Fruit fly (Drosophila melanogaster) ovary, adult (tissue): ENCODE results near the gene sturkopf.
A peak's percentile ranks its signal among the peaks of the same experiment; 100 is the strongest.

ENCODE experiments used
- CG17801 ChIP-seq: fragments of 200-800 bp; optimal IDR thresholded peaks from 2 replicates; lab custom pipeline; 2019; ENCODE audit warnings: missing biosample characterization, mild to moderate bottlenecking, missing genetic modification characterization, moderate library complexity; ENCODE audit not compliant: partially characterized antibody

sturkopf gene

dm6 chr3L:1313039-1313766, at the start of gene sturkopf, which contains the start of gene Herc4:
TSS of gene sturkopf (minus strand) at chr3L:1313377.
TSS of gene Herc4 (plus strand) at chr3L:1313696.
- TF ChIP-seq CG17801 (GFP tag; lab: Kevin White, UChicago): peak; percentile 9

dm6 chr3L:1358338-1358737, 45.2 kb upstream of the sturkopf start:
- TF ChIP-seq CG17801 (GFP tag; lab: Kevin White, UChicago): no peak

- no peak for TF ChIP-seq CG17801 (GFP tag; lab: Kevin White, UChicago)
Measured at dm6 chr3L:1354214-1354613, 41.0 kb upstream of the sturkopf start.

- TF ChIP-seq CG17801 (GFP tag; lab: Kevin White, UChicago): peak; percentile 50
Measured at dm6 chr3L:1352065-1352464, 38.9 kb upstream of the sturkopf start.

dm6 chr3L:1350924-1351215, 37.7 kb upstream of the sturkopf start, which contains the start of gene CG9166:
TSS of gene CG9166 (plus strand) at chr3L:1351116.
- TF ChIP-seq CG17801 (GFP tag; lab: Kevin White, UChicago): no peak

dm6 chr3L:1349942-1350923, 37.1 kb upstream of the sturkopf start:
- peak; percentile 3 for TF ChIP-seq CG17801 (GFP tag; lab: Kevin White, UChicago)

dm6 chr3L:1349397-1349796, 36.2 kb upstream of the sturkopf start:
- TF ChIP-seq CG17801 (GFP tag; lab: Kevin White, UChicago): no peak

dm6 chr3L:1348935-1349334, 35.8 kb upstream of the sturkopf start:
- no peak for TF ChIP-seq CG17801 (GFP tag; lab: Kevin White, UChicago)

dm6 chr3L:1348248-1348647, 35.1 kb upstream of the sturkopf start:
- TF ChIP-seq CG17801 (GFP tag; lab: Kevin White, UChicago): no peak

dm6 chr3L:1346956-1347587, 33.9 kb upstream of the sturkopf start:
- TF ChIP-seq CG17801 (GFP tag; lab: Kevin White, UChicago): no peak

- peak; percentile 41 for TF ChIP-seq CG17801 (GFP tag; lab: Kevin White, UChicago)
Measured at dm6 chr3L:1342133-1342580, 29.0 kb upstream of the sturkopf start, which contains the start of gene indra. TSS of gene indra (minus strand) at chr3L:1342403.

dm6 chr3L:1335989-1336961, 23.1 kb upstream of the sturkopf start:
- TF ChIP-seq CG17801 (GFP tag; lab: Kevin White, UChicago): no peak

- peak; percentile 40 for TF ChIP-seq CG17801 (GFP tag; lab: Kevin White, UChicago)
Measured at dm6 chr3L:1335428-1335764, 22.2 kb upstream of the sturkopf start.
